Worm (Caenorhabditis elegans) whole organism, young adult: ENCODE measurements around the gene swp-1.

Source experiments
- B0019.2 ChIP-seq: fragments of 200-800 bp; sonication (Bioruptor generic); conservative IDR thresholded peaks from 2 replicates; pipeline ENCODE4 v1.3.6; 2022; ENCODE audit warnings: missing genetic modification reagents, missing genetic modification characterization, missing compliant biosample characterization
- B0261.1 ChIP-seq: sonication (generic microtip); optimal IDR thresholded peaks from 2 replicates; lab custom pipeline; 2016; ENCODE audit warnings: mild to moderate bottlenecking, missing genetic modification characterization, moderate library complexity, missing compliant biosample characterization
- F37B4.10 ChIP-seq: fragments of 200-800 bp; sonication (Bioruptor generic); IDR thresholded peaks from 2 replicates; pipeline ENCODE4 v1.3.6; 2022; ENCODE audit warnings: missing genetic modification characterization, missing compliant biosample characterization
- F55B11.4 ChIP-seq: sonication (generic microtip); optimal IDR thresholded peaks from 2 replicates; lab custom pipeline; 2016; ENCODE audit warnings: missing compliant biosample characterization, missing genetic modification characterization, borderline replicate concordance; ENCODE audit not compliant: insufficient read depth
- F57A8.1 ChIP-seq: fragments of 200-800 bp; sonication (Bioruptor generic); optimal IDR thresholded peaks from 2 replicates; lab custom pipeline; 2018; ENCODE audit warnings: mild to moderate bottlenecking, missing genetic modification characterization, moderate library complexity, missing compliant biosample characterization
- F57C9.4 ChIP-seq: sonication (generic microtip); optimal IDR thresholded peaks from 2 replicates; lab custom pipeline; 2017; ENCODE audit warnings: mild to moderate bottlenecking, missing genetic modification characterization, missing compliant biosample characterization
- K11D2.4 ChIP-seq: fragments of 200-800 bp; sonication (Bioruptor generic); IDR thresholded peaks from 2 replicates; pipeline ENCODE4 v1.3.6; 2022; ENCODE audit warnings: missing genetic modification reagents, missing genetic modification characterization, missing compliant biosample characterization
- K12H6.12 ChIP-seq: fragments of 200-800 bp; sonication (Bioruptor generic); optimal IDR thresholded peaks from 2 replicates; lab custom pipeline; 2018; ENCODE audit warnings: mild to moderate bottlenecking, missing genetic modification characterization, missing compliant biosample characterization
- Y67H2A.10 ChIP-seq: fragments of 200-800 bp; sonication (Bioruptor generic); conservative IDR thresholded peaks from 2 replicates; pipeline ENCODE4 v1.3.6; 2022; ENCODE audit warnings: missing genetic modification reagents, missing genetic modification characterization, missing compliant biosample characterization
- ama-1 ChIP-seq, 3 experiments: fragments of 150-350 bp in 1 of 3; sonication (generic microtip) in 2 of 3; optimal IDR thresholded peaks; 2 replicates each; lab custom pipeline; 2014 to 2018; ENCODE audit warnings: missing biosample characterization in 2 of 3, missing genetic modification characterization in 2 of 3, missing genetic modification reagents in 2 of 3
- bed-2 ChIP-seq: fragments of 200-800 bp; sonication (Bioruptor generic); IDR thresholded peaks from 2 replicates; pipeline ENCODE4 v1.3.6; 2022; ENCODE audit warnings: missing genetic modification reagents, missing genetic modification characterization, missing compliant biosample characterization
- cebp-1 ChIP-seq, 2 experiments: fragments of 200-800 bp in 1 of 2; sonication (Bioruptor generic) in 1 of 2; sonication (generic microtip) in 1 of 2; IDR thresholded peaks in 1 of 2; optimal IDR thresholded peaks in 1 of 2; 2 replicates each; pipeline versions ENCODE4 v1.3.6 to Lab custom; 2017 to 2022; ENCODE audit warnings: missing compliant biosample characterization in 2 of 2, missing genetic modification characterization in 2 of 2, mild to moderate bottlenecking in 1 of 2, missing genetic modification reagents in 1 of 2, moderate library complexity in 1 of 2
- cebp-2 ChIP-seq: fragments of 200-800 bp; sonication (Bioruptor generic); IDR thresholded peaks from 2 replicates; pipeline ENCODE4 v1.3.6; 2022; ENCODE audit warnings: missing genetic modification characterization, missing compliant biosample characterization
- ceh-58 ChIP-seq: fragments of 200-800 bp; sonication (Bioruptor generic); IDR thresholded peaks from 2 replicates; pipeline ENCODE4 v1.3.6; 2022; ENCODE audit warnings: missing genetic modification characterization, missing compliant biosample characterization
- ceh-91 ChIP-seq: fragments of 200-800 bp; sonication (Bioruptor generic); IDR thresholded peaks from 2 replicates; pipeline ENCODE4 v1.3.6; 2022; ENCODE audit warnings: missing genetic modification reagents, missing genetic modification characterization, missing compliant biosample characterization
- die-1 ChIP-seq: sonication (generic microtip); optimal IDR thresholded peaks from 2 replicates; lab custom pipeline; 2016; ENCODE audit warnings: missing genotype, mild to moderate bottlenecking, missing genetic modification characterization, missing compliant biosample characterization
- dox-1 ChIP-seq: fragments of 200-800 bp; sonication (Bioruptor generic); IDR thresholded peaks from 2 replicates; pipeline ENCODE4 v1.3.6; 2022; ENCODE audit warnings: missing genetic modification reagents, missing genetic modification characterization, missing compliant biosample characterization
- dpff-1 ChIP-seq: sonication (generic microtip); optimal IDR thresholded peaks from 2 replicates; lab custom pipeline; 2017; ENCODE audit warnings: mild to moderate bottlenecking, missing genetic modification characterization, missing compliant biosample characterization
- dpl-1 ChIP-seq: fragments of 150-350 bp; optimal IDR thresholded peaks from 2 replicates; lab custom pipeline; 2014; ENCODE audit warnings: missing biosample characterization, missing genetic modification reagents, missing genetic modification characterization
- hmg-20 ChIP-seq: fragments of 200-800 bp; sonication (Bioruptor generic); IDR thresholded peaks from 2 replicates; pipeline ENCODE4 v1.3.6; 2022; ENCODE audit warnings: missing genetic modification reagents, missing genetic modification characterization, missing compliant biosample characterization
- hsf-1 ChIP-seq: fragments of 200-800 bp; sonication (Bioruptor generic); IDR thresholded peaks from 2 replicates; pipeline ENCODE4 v1.3.6; 2022; ENCODE audit warnings: missing genetic modification reagents, missing genetic modification characterization, missing compliant biosample characterization
- let-526 ChIP-seq: fragments of 200-800 bp; sonication (Bioruptor generic); IDR thresholded peaks from 2 replicates; pipeline ENCODE4 v1.3.6; 2022; ENCODE audit warnings: missing genetic modification reagents, missing genetic modification characterization, missing compliant biosample characterization
- lir-1 ChIP-seq: fragments of 200-800 bp; sonication (Bioruptor generic); conservative IDR thresholded peaks from 2 replicates; pipeline ENCODE4 v1.3.6; 2022; ENCODE audit warnings: missing genetic modification reagents, missing genetic modification characterization, missing compliant biosample characterization
- lsl-1 ChIP-seq: fragments of 200-800 bp; sonication (Bioruptor generic); optimal IDR thresholded peaks from 2 replicates; lab custom pipeline; 2018; ENCODE audit warnings: mild to moderate bottlenecking, missing genetic modification characterization, moderate library complexity, missing compliant biosample characterization
- madf-8 ChIP-seq: fragments of 200-800 bp; sonication (Bioruptor generic); conservative IDR thresholded peaks from 2 replicates; pipeline ENCODE4 v1.3.6; 2022; ENCODE audit warnings: missing genetic modification reagents, missing genetic modification characterization, missing compliant biosample characterization
- mcd-1 ChIP-seq: fragments of 200-800 bp; sonication (Bioruptor generic); IDR thresholded peaks from 2 replicates; pipeline ENCODE4 v1.3.6; 2022; ENCODE audit warnings: missing genetic modification reagents, missing genetic modification characterization, missing compliant biosample characterization
- mel-28 ChIP-seq: sonication (generic microtip); optimal IDR thresholded peaks from 2 replicates; lab custom pipeline; 2016; ENCODE audit warnings: borderline replicate concordance, mild to moderate bottlenecking, missing genetic modification characterization, missing compliant biosample characterization
- nfyb-1 ChIP-seq: fragments of 200-800 bp; sonication (Bioruptor generic); IDR thresholded peaks from 2 replicates; pipeline ENCODE4 v1.3.6; 2022; ENCODE audit warnings: missing genetic modification reagents, missing genetic modification characterization, missing compliant biosample characterization
- nhr-120 ChIP-seq: fragments of 200-800 bp; sonication (Bioruptor generic); IDR thresholded peaks from 2 replicates; pipeline ENCODE4 v1.3.6; 2022; ENCODE audit warnings: missing genetic modification characterization, missing compliant biosample characterization
- pbrm-1 ChIP-seq: fragments of 200-800 bp; sonication (Bioruptor generic); IDR thresholded peaks from 2 replicates; pipeline ENCODE4 v1.3.6; 2022; ENCODE audit warnings: missing genetic modification reagents, missing genetic modification characterization, missing compliant biosample characterization
- pha-4 ChIP-seq: fragments of 150-350 bp; sonication (generic microtip); optimal IDR thresholded peaks from 2 replicates; lab custom pipeline; 2014; ENCODE audit warnings: missing biosample characterization, missing genetic modification reagents, missing genetic modification characterization
- rpc-1 ChIP-seq, 2 experiments: fragments of 150-350 bp in 1 of 2; sonication (generic microtip) in 1 of 2; optimal IDR thresholded peaks; 2 replicates each; lab custom pipeline; 2014 to 2018; ENCODE audit warnings: missing biosample characterization in 1 of 2, missing genetic modification characterization in 1 of 2, missing genetic modification reagents in 1 of 2, missing genotype in 1 of 2
- sea-2 ChIP-seq: fragments of 200-800 bp; sonication (Bioruptor generic); IDR thresholded peaks from 2 replicates; pipeline ENCODE4 v1.3.6; 2022; ENCODE audit warnings: missing genetic modification characterization, missing compliant biosample characterization
- snpc-1.1 ChIP-seq: sonication (generic microtip); optimal IDR thresholded peaks from 2 replicates; lab custom pipeline; 2017; ENCODE audit warnings: missing genetic modification characterization, mild to moderate bottlenecking, missing compliant biosample characterization, antibody characterized with exemption, moderate library complexity, missing genotype, missing genetic modification reagents; ENCODE audit not compliant: insufficient read depth
- snpc-3.4 ChIP-seq: sonication (generic microtip); optimal IDR thresholded peaks from 2 replicates; lab custom pipeline; 2017; ENCODE audit warnings: missing genetic modification characterization, mild to moderate bottlenecking, missing compliant biosample characterization, antibody characterized with exemption, moderate library complexity, missing genotype, missing genetic modification reagents
- tbx-9 ChIP-seq: sonication (generic microtip); optimal IDR thresholded peaks from 2 replicates; lab custom pipeline; 2016; ENCODE audit warnings: borderline replicate concordance, missing genetic modification characterization, inconsistent platforms, missing compliant biosample characterization
- unc-130 ChIP-seq: sonication (generic microtip); optimal IDR thresholded peaks from 2 replicates; lab custom pipeline; 2016; ENCODE audit warnings: missing genetic modification reagents, missing genetic modification characterization, missing compliant biosample characterization
- ztf-25 ChIP-seq: fragments of 200-800 bp; sonication (Bioruptor generic); IDR thresholded peaks from 2 replicates; pipeline ENCODE4 v1.3.6; 2022; ENCODE audit warnings: missing genetic modification reagents, missing genetic modification characterization, missing compliant biosample characterization
- ztf-26 ChIP-seq: sonication (generic microtip); optimal IDR thresholded peaks from 2 replicates; lab custom pipeline; 2017; ENCODE audit warnings: missing genetic modification characterization, missing compliant biosample characterization
- ztf-28 ChIP-seq: fragments of 200-800 bp; sonication (Bioruptor generic); IDR thresholded peaks from 2 replicates; pipeline ENCODE4 v1.3.6; 2022; ENCODE audit warnings: missing genetic modification reagents, missing genetic modification characterization, missing compliant biosample characterization

The swp-1 gene

DNA sequence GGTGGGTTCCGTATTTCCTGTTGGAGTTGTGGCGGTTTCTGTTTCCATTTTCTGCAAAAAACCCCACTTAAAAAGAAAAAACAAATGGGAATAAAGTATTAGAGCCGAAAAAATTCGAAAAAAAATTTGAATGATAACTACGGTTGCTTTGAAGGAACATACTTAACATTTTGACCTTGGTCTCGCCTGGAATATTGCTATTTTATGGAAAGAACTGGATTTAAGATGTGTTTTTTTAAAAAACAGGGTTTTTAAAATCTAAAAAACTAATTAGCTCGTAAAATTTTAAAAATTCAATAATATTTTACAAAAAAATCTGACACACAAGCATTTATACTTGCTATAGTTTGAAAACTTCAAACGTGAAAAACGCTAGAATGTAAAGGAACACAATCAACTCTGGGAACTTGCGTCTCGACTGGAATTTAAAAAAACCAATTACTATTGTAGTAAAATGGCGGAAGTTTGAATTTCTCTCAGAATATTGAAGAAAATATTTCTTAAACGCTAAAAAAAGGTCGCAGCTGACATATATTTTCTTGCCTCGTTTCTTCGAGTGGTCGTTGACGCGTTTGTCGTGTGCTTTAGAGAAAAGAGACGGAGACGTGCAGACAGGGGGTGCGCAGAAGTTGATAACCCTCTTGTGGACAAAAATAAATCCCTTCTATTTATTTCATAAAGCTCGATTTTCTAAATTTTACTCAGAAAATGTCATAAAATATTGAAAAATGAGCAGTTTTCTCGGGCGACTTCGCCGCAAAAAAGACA, 7.2 kb downstream of the swp-1 start, which contains the start of the genes lgg-3 and rgs-5 (continued):
- no peak for TF ChIP-seq F57C9.4
- no peak for TF ChIP-seq mel-28
- TF ChIP-seq F37B4.10, result no peak
- TF ChIP-seq B0261.1 (tag; lab: Kevin White, UChicago), result no peak
- TF ChIP-seq nhr-120 (GFP tag; lab: Robert Waterston, UW), result no peak
- TF ChIP-seq pha-4 (tag; lab: Kevin White, UChicago), result no peak
- TF ChIP-seq hsf-1 (GFP tag; lab: Robert Waterston, UW), result peak; percentile 48; the same call in 1 of the 2 replicates
- TF ChIP-seq ztf-25 (GFP tag; lab: Robert Waterston, UW), result no peak
- TF ChIP-seq hmg-20 (GFP tag; lab: Robert Waterston, UW), result no peak
- TF ChIP-seq dpl-1 (GFP tag; lab: Kevin White, UChicago), result peak; percentile 14
- TF ChIP-seq cebp-2 (GFP tag; lab: Robert Waterston, UW), result no peak
- peak; percentile 31 for TF ChIP-seq snpc-1.1 (tag; lab: Kevin White, UChicago)
- TF ChIP-seq ama-1 (optimal IDR thresholded peaks at IDR 0.05; lab: Kevin White, UChicago), result no peak
- TF ChIP-seq ama-1 (GFP tag; optimal IDR thresholded peaks at IDR 0.05; lab: Kevin White, UChicago), result no peak
- TF ChIP-seq K11D2.4 (GFP tag; lab: Robert Waterston, UW), result no peak
- TF ChIP-seq B0019.2 (GFP tag; lab: Robert Waterston, UW), result no peak
- no peak for TF ChIP-seq ceh-58
- TF ChIP-seq bed-2 (GFP tag; lab: Robert Waterston, UW), result no peak
- peak; percentile 37 for TF ChIP-seq unc-130
- no peak for TF ChIP-seq snpc-3.4
- no peak for TF ChIP-seq sea-2 (GFP tag; lab: Robert Waterston, UW)
- TF ChIP-seq lir-1 (GFP tag; lab: Robert Waterston, UW), result no peak
- TF ChIP-seq cebp-1 (GFP tag; IDR thresholded peaks at IDR 0.05; lab: Robert Waterston, UW), result 0 out of 2 replicates have a peak, but pooled peaks have one; percentile 11
- peak; percentile 15 for TF ChIP-seq cebp-1 (tag; optimal IDR thresholded peaks at IDR 0.05; lab: Kevin White, UChicago)
- no peak for TF ChIP-seq ztf-28 (GFP tag; lab: Robert Waterston, UW)
- TF ChIP-seq dox-1 (GFP tag; lab: Robert Waterston, UW), result no peak; the same call in 1 of the 2 replicates
- no peak for TF ChIP-seq pbrm-1 (GFP tag; lab: Robert Waterston, UW)
- TF ChIP-seq madf-8 (GFP tag; lab: Robert Waterston, UW), result peak; percentile 72
- peak; percentile 61 for TF ChIP-seq ceh-91
- no peak for TF ChIP-seq let-526
- TF ChIP-seq mcd-1 (GFP tag; lab: Robert Waterston, UW), result no peak
- no peak for TF ChIP-seq nfyb-1 (GFP tag; lab: Robert Waterston, UW)
- no peak for TF ChIP-seq Y67H2A.10 (GFP tag; lab: Robert Waterston, UW)
- TF ChIP-seq lsl-1 (GFP tag; lab: Kevin White, UChicago), result peak; percentile 96
- TF ChIP-seq dpff-1, result no peak
- no peak for TF ChIP-seq die-1
- no peak for TF ChIP-seq F57A8.1
- TF ChIP-seq F55B11.4, result no peak
- TF ChIP-seq tbx-9 (tag; lab: Kevin White, UChicago), result no peak
- TF ChIP-seq ztf-26 (tag; lab: Kevin White, UChicago), result no peak
- no peak for TF ChIP-seq K12H6.12 (tag; lab: Kevin White, UChicago)
- TF ChIP-seq rpc-1 (optimal IDR thresholded peaks at IDR 0.05; lab: Kevin White, UChicago), result no peak
- TF ChIP-seq rpc-1 (tag; optimal IDR thresholded peaks at IDR 0.05; lab: Kevin White, UChicago), result no peak
